Fruit fly (Drosophila melanogaster) whole organism, embryonic: ENCODE data around the gene aop.

Experiments
- Abd-B ChIP-seq: fragments of 200-800 bp; sonication (Bioruptor generic); optimal IDR thresholded peaks from 2 replicates; lab custom pipeline; 2018; ENCODE audit warnings: missing biosample characterization, mild to moderate bottlenecking, missing genetic modification characterization, moderate library complexity
- Bdp1 ChIP-seq: fragments of 200-800 bp; sonication (Bioruptor generic); optimal IDR thresholded peaks from 3 replicates; lab custom pipeline; 2016; ENCODE audit warnings: missing biosample characterization, missing genetic modification characterization
- CG11085 ChIP-seq: fragments of 200-800 bp; sonication (Bioruptor generic); IDR thresholded peaks from 2 replicates; pipeline ENCODE4 v1.3.6; 2022; ENCODE audit warnings: missing biosample characterization, missing genetic modification characterization
- CG11093 ChIP-seq: fragments of 200-800 bp; sonication (Bioruptor generic); IDR thresholded peaks from 3 replicates; pipeline ENCODE4 v1.3.6; 2022; ENCODE audit warnings: missing biosample characterization, missing genetic modification characterization
- CG12942 ChIP-seq: fragments of 200-800 bp; sonication (Bioruptor generic); optimal IDR thresholded peaks from 3 replicates; lab custom pipeline; 2016; ENCODE audit warnings: missing biosample characterization, missing genetic modification characterization
- CG14014 ChIP-seq: fragments of 200-800 bp; sonication (Bioruptor generic); IDR thresholded peaks from 2 replicates; pipeline ENCODE4 v1.3.6; 2022; ENCODE audit warnings: missing biosample characterization, missing genetic modification characterization
- CG15011 ChIP-seq: fragments of 200-800 bp; sonication (Bioruptor generic); optimal IDR thresholded peaks from 3 replicates; lab custom pipeline; 2018; ENCODE audit warnings: missing biosample characterization, mild to moderate bottlenecking, missing genetic modification characterization
- CG15479 ChIP-seq: fragments of 200-800 bp; sonication (Bioruptor generic); optimal IDR thresholded peaks from 3 replicates; lab custom pipeline; 2019; ENCODE audit warnings: missing biosample characterization, mild to moderate bottlenecking, missing genetic modification characterization, moderate library complexity
- CG15601 ChIP-seq: fragments of 200-800 bp; sonication (Bioruptor generic); optimal IDR thresholded peaks from 3 replicates; lab custom pipeline; 2019; ENCODE audit warnings: missing biosample characterization, mild to moderate bottlenecking, missing genetic modification characterization, moderate library complexity
- CG1832 ChIP-seq: fragments of 200-800 bp; sonication (Bioruptor generic); optimal IDR thresholded peaks from 2 replicates; lab custom pipeline; 2017; ENCODE audit warnings: missing biosample characterization, mild to moderate bottlenecking, missing genetic modification characterization, inconsistent platforms
- CG2129 ChIP-seq: fragments of 200-800 bp; sonication (Bioruptor generic); IDR thresholded peaks from 2 replicates; pipeline ENCODE4 v1.3.6; 2022; ENCODE audit warnings: missing biosample characterization, missing genetic modification characterization; ENCODE audit not compliant: partially characterized antibody
- CG3281 ChIP-seq: fragments of 200-800 bp; sonication (Bioruptor generic); optimal IDR thresholded peaks from 3 replicates; lab custom pipeline; 2017; ENCODE audit warnings: missing biosample characterization, mild to moderate bottlenecking, missing genetic modification characterization
- CG43689 ChIP-seq: fragments of 200-800 bp; sonication (Bioruptor generic); IDR thresholded peaks from 2 replicates; pipeline ENCODE4 v1.3.6; 2022; ENCODE audit warnings: missing biosample characterization, missing genetic modification characterization
- CHES-1-like ChIP-seq: fragments of 200-800 bp; sonication (Bioruptor generic); optimal IDR thresholded peaks from 2 replicates; lab custom pipeline; 2016; ENCODE audit warnings: missing biosample characterization, missing genetic modification characterization
- Dip3 ChIP-seq: fragments of 200-800 bp; sonication (Bioruptor generic); optimal IDR thresholded peaks from 3 replicates; lab custom pipeline; 2016; ENCODE audit warnings: missing biosample characterization, missing genetic modification characterization
- Lim3 ChIP-seq: fragments of 200-800 bp; sonication (Bioruptor generic); IDR thresholded peaks from 2 replicates; pipeline ENCODE4 v1.3.6; 2022; ENCODE audit warnings: missing biosample characterization, missing genetic modification characterization
- MTF-1 ChIP-seq: fragments of 200-800 bp; sonication (Bioruptor generic); optimal IDR thresholded peaks from 2 replicates; lab custom pipeline; 2018; ENCODE audit warnings: missing biosample characterization, mild to moderate bottlenecking, missing genetic modification characterization, borderline replicate concordance
- Nf-YA ChIP-seq: fragments of 200-800 bp; sonication (Bioruptor generic); IDR thresholded peaks from 2 replicates; pipeline ENCODE4 v1.3.6; 2022; ENCODE audit warnings: missing biosample characterization, missing genetic modification characterization
- Nf-YC ChIP-seq: fragments of 200-800 bp; optimal IDR thresholded peaks from 3 replicates; lab custom pipeline; 2019; ENCODE audit warnings: missing biosample characterization, mild to moderate bottlenecking, missing genetic modification characterization, moderate library complexity
- Pdp1 ChIP-seq, 2 experiments: fragments of 200-800 bp; sonication (Bioruptor generic); optimal IDR thresholded peaks; 3 replicates each; lab custom pipeline; 2016; ENCODE audit warnings: missing biosample characterization in 2 of 2, missing genetic modification characterization in 2 of 2, mild to moderate bottlenecking in 1 of 2, moderate library complexity in 1 of 2
- Scr ChIP-seq: fragments of 200-800 bp; sonication (Bioruptor generic); IDR thresholded peaks from 2 replicates; pipeline ENCODE4 v1.3.6; 2022; ENCODE audit warnings: missing biosample characterization, missing genetic modification characterization; ENCODE audit not compliant: partially characterized antibody
- Taf1 ChIP-seq: fragments of 200-800 bp; sonication (Bioruptor generic); IDR thresholded peaks from 2 replicates; pipeline ENCODE4 v1.3.6; 2022; ENCODE audit warnings: missing biosample characterization, missing genetic modification characterization
- Vsx1 ChIP-seq: fragments of 200-800 bp; sonication (Bioruptor generic); optimal IDR thresholded peaks from 2 replicates; lab custom pipeline; 2017; ENCODE audit warnings: missing biosample characterization, mild to moderate bottlenecking, missing genetic modification characterization, missing genetic modification reagents
- amos ChIP-seq: fragments of 200-800 bp; sonication (Bioruptor generic); IDR thresholded peaks from 2 replicates; pipeline ENCODE4 v1.3.6; 2022; ENCODE audit warnings: missing biosample characterization, missing genetic modification characterization; ENCODE audit not compliant: partially characterized antibody
- bab2 ChIP-seq: fragments of 200-800 bp; sonication (Bioruptor generic); optimal IDR thresholded peaks from 2 replicates; lab custom pipeline; 2016; ENCODE audit warnings: missing biosample characterization, missing genetic modification characterization
- cad ChIP-seq: fragments of >200 bp; optimal IDR thresholded peaks from 2 replicates; lab custom pipeline; 2017; ENCODE audit warnings: missing biosample characterization, missing genetic modification characterization
- ci ChIP-seq: fragments of 200-800 bp; sonication (Bioruptor generic); IDR thresholded peaks from 3 replicates; pipeline ENCODE4 v1.3.6; 2022; ENCODE audit warnings: missing biosample characterization, missing genetic modification characterization
- corto ChIP-seq: fragments of 200-800 bp; sonication (Bioruptor generic); optimal IDR thresholded peaks from 2 replicates; lab custom pipeline; 2016; ENCODE audit warnings: missing biosample characterization, mild to moderate bottlenecking, missing genetic modification characterization, moderate library complexity
- crc ChIP-seq: fragments of 200-800 bp; sonication (Bioruptor generic); optimal IDR thresholded peaks from 2 replicates; lab custom pipeline; 2016; ENCODE audit warnings: missing biosample characterization, missing genetic modification characterization
- dm ChIP-seq: fragments of 200-800 bp; sonication (Bioruptor generic); optimal IDR thresholded peaks from 3 replicates; lab custom pipeline; 2016; ENCODE audit warnings: missing biosample characterization, missing genetic modification characterization
- dmrt11E ChIP-seq: fragments of 200-800 bp; sonication (Bioruptor generic); optimal IDR thresholded peaks from 3 replicates; lab custom pipeline; 2018; ENCODE audit warnings: missing biosample characterization, mild to moderate bottlenecking, missing genetic modification characterization, moderate library complexity
- ems ChIP-seq: fragments of 200-800 bp; sonication (Bioruptor generic); optimal IDR thresholded peaks from 3 replicates; lab custom pipeline; 2016; ENCODE audit warnings: missing biosample characterization, missing genetic modification characterization
- eyg ChIP-seq: fragments of 200-800 bp; sonication (Bioruptor generic); optimal IDR thresholded peaks from 3 replicates; lab custom pipeline; 2016; ENCODE audit warnings: missing biosample characterization, missing genetic modification characterization
- fd64A ChIP-seq: fragments of 200-800 bp; sonication (Bioruptor generic); optimal IDR thresholded peaks from 3 replicates; lab custom pipeline; 2018; ENCODE audit warnings: missing biosample characterization, mild to moderate bottlenecking, missing genetic modification characterization
- gt ChIP-seq: fragments of 200-800 bp; sonication (Bioruptor generic); IDR thresholded peaks from 2 replicates; pipeline ENCODE4 v1.3.6; 2022; ENCODE audit warnings: missing biosample characterization, missing genetic modification characterization
- her ChIP-seq: fragments of 200-800 bp; sonication (Bioruptor generic); optimal IDR thresholded peaks from 2 replicates; lab custom pipeline; 2016; ENCODE audit warnings: missing biosample characterization, missing genetic modification characterization
- ind ChIP-seq: fragments of 200-800 bp; sonication (Bioruptor generic); optimal IDR thresholded peaks from 3 replicates; lab custom pipeline; 2016; ENCODE audit warnings: missing biosample characterization, missing genetic modification characterization
- insv ChIP-seq, 2 experiments: fragments of 200-800 bp; sonication (Bioruptor generic); optimal IDR thresholded peaks; 3 replicates each; lab custom pipeline; 2016 to 2018; ENCODE audit warnings: missing biosample characterization in 2 of 2, missing genetic modification characterization in 2 of 2
- lilli ChIP-seq: fragments of 200-800 bp; sonication (Bioruptor generic); optimal IDR thresholded peaks from 3 replicates; lab custom pipeline; 2016; ENCODE audit warnings: missing biosample characterization, missing genetic modification characterization
- mld ChIP-seq: fragments of 200-800 bp; sonication (Bioruptor generic); IDR thresholded peaks from 3 replicates; pipeline ENCODE4 v1.3.6; 2022; ENCODE audit warnings: missing biosample characterization, missing genetic modification characterization; ENCODE audit not compliant: partially characterized antibody
- nerfin-1 ChIP-seq: fragments of 200-800 bp; sonication (Bioruptor generic); optimal IDR thresholded peaks from 3 replicates; lab custom pipeline; 2019; ENCODE audit warnings: missing biosample characterization, mild to moderate bottlenecking, missing genetic modification characterization, moderate library complexity
- oc ChIP-seq: fragments of 200-800 bp; sonication (Bioruptor generic); optimal IDR thresholded peaks from 2 replicates; lab custom pipeline; 2018; ENCODE audit warnings: missing biosample characterization, mild to moderate bottlenecking, missing genetic modification characterization, moderate library complexity
- onecut ChIP-seq: fragments of 200-800 bp; sonication (Bioruptor generic); IDR thresholded peaks from 2 replicates; pipeline ENCODE4 v1.3.6; 2022; ENCODE audit warnings: missing biosample characterization, missing genetic modification characterization
- p53 ChIP-seq: fragments of 200-800 bp; sonication (Bioruptor generic); optimal IDR thresholded peaks from 2 replicates; lab custom pipeline; 2016; ENCODE audit warnings: missing biosample characterization, missing genetic modification characterization
- pb ChIP-seq: fragments of 200-800 bp; sonication (Bioruptor generic); optimal IDR thresholded peaks from 3 replicates; lab custom pipeline; 2016; ENCODE audit warnings: missing biosample characterization, missing genetic modification characterization
- pfk ChIP-seq: fragments of 200-800 bp; sonication (Bioruptor generic); optimal IDR thresholded peaks from 2 replicates; lab custom pipeline; 2018; ENCODE audit warnings: missing biosample characterization, mild to moderate bottlenecking, missing genetic modification characterization, moderate library complexity
- sd ChIP-seq: fragments of 200-800 bp; sonication (Bioruptor generic); optimal IDR thresholded peaks from 3 replicates; lab custom pipeline; 2018; ENCODE audit warnings: missing biosample characterization, mild to moderate bottlenecking, missing genetic modification characterization, moderate library complexity
- tio ChIP-seq: fragments of 200-800 bp; sonication (Bioruptor generic); optimal IDR thresholded peaks from 2 replicates; lab custom pipeline; 2017; ENCODE audit warnings: missing biosample characterization, missing genetic modification characterization, inconsistent platforms
- tup ChIP-seq: fragments of 200-800 bp; sonication (Bioruptor generic); optimal IDR thresholded peaks from 2 replicates; lab custom pipeline; 2016; ENCODE audit warnings: missing biosample characterization, mild to moderate bottlenecking, missing genetic modification characterization, moderate library complexity
- zen2 ChIP-seq: fragments of 200-800 bp; sonication (Bioruptor generic); IDR thresholded peaks from 3 replicates; pipeline ENCODE4 v1.3.6; 2022; ENCODE audit warnings: missing biosample characterization, missing genetic modification characterization; ENCODE audit not compliant: partially characterized antibody

Gene aop

dm6 chr2L:2189100-2189499, 10.5 kb upstream of the aop start (continued):
- TF ChIP-seq amos (0 out of 2 replicates have a peak, but pooled peaks have one; percentile 9), her (GFP tag; lab: Kevin White, UChicago) (peak; percentile 1), mld (GFP tag; lab: Robert Waterston, UW) (no peak), CG2129 (no peak), pb (peak; percentile 22), CG11093 (0 out of 3 replicates have a peak, but pooled peaks have one; percentile 39), Abd-B (GFP tag; lab: Kevin White, UChicago) (peak; percentile 54), CG15011 (GFP tag; lab: Kevin White, UChicago) (peak; percentile 25), Taf1 (no peak), p53 (GFP tag; lab: Kevin White, UChicago) (no peak), tup (GFP tag; lab: Kevin White, UChicago) (peak; percentile 14), insv (GFP tag; optimal IDR thresholded peaks at IDR 0.05; lab: Kevin White, UChicago) (no peak), sd (tag; lab: Kevin White, UChicago) (no peak), lilli (peak; percentile 56), zen2 (no peak), gt (GFP tag; lab: Robert Waterston, UW) (peak; percentile 57; the same call in 1 of the 2 replicates), CHES-1-like (no peak), MTF-1 (GFP tag; lab: Kevin White, UChicago) (peak; percentile 64), Lim3 (GFP tag; lab: Robert Waterston, UW) (no peak), Nf-YC (no peak), CG12942 (GFP tag; lab: Kevin White, UChicago) (peak; percentile 29), cad (no peak), tio (no peak), bab2 (GFP tag; lab: Kevin White, UChicago) (peak; percentile 62), Bdp1 (GFP tag; lab: Kevin White, UChicago) (peak; percentile 49), dmrt11E (tag; lab: Kevin White, UChicago) (peak; percentile 93), Pdp1 (GFP tag; optimal IDR thresholded peaks at IDR 0.05; lab: Kevin White, UChicago) (peak; percentile 69 to 72), ci (peak; percentile 77), CG43689 (GFP tag; lab: Robert Waterston, UW) (no peak), dm (GFP tag; lab: Kevin White, UChicago) (peak; percentile 17), ind (GFP tag; lab: Kevin White, UChicago) (peak; percentile 40), nerfin-1 (tag; lab: Kevin White, UChicago) (peak; percentile 50), CG1832 (no peak), fd64A (GFP tag; lab: Kevin White, UChicago) (peak; percentile 64), pfk (GFP tag; lab: Kevin White, UChicago) (no peak), CG3281 (GFP tag; lab: Kevin White, UChicago) (no peak), crc (GFP tag; lab: Kevin White, UChicago) (peak; percentile 6), CG15479 (GFP tag; lab: Kevin White, UChicago) (no peak), oc (peak; percentile 59), CG14014 (no peak), eyg (GFP tag; lab: Kevin White, UChicago) (no peak), Nf-YA (GFP tag; lab: Robert Waterston, UW) (0 out of 2 replicates have a peak, but pooled peaks have one; percentile 58), CG15601 (tag; lab: Kevin White, UChicago) (peak; percentile 83), Vsx1 (GFP tag; lab: Kevin White, UChicago) (no peak), onecut (GFP tag; lab: Robert Waterston, UW) (peak; percentile 43; the same call in 1 of the 2 replicates), Scr (GFP tag; lab: Robert Waterston, UW) (no peak), Dip3 (GFP tag; lab: Kevin White, UChicago) (no peak), ems (peak; percentile 13), corto (GFP tag; lab: Kevin White, UChicago) (no peak), CG11085 (0 out of 2 replicates have a peak, but pooled peaks have one; percentile 8)
